Worm (Caenorhabditis elegans) whole organism, early embryonic: ENCODE results near the gene srw-66.

ENCODE experiments used
- B0310.2 ChIP-seq: sonication (generic microtip); optimal IDR thresholded peaks from 2 replicates; lab custom pipeline; 2016; ENCODE audit warnings: mild to moderate bottlenecking, missing genetic modification characterization, missing compliant biosample characterization
- F13C5.2 ChIP-seq: sonication (generic microtip); optimal IDR thresholded peaks from 2 replicates; lab custom pipeline; 2017; ENCODE audit warnings: mild to moderate bottlenecking, missing genetic modification characterization, inconsistent platforms, missing compliant biosample characterization
- aly-1 ChIP-seq: sonication (generic microtip); optimal IDR thresholded peaks from 2 replicates; lab custom pipeline; 2016; ENCODE audit warnings: missing genetic modification characterization, missing compliant biosample characterization
- ama-1 ChIP-seq: fragments of 150-350 bp; optimal IDR thresholded peaks from 2 replicates; lab custom pipeline; 2014
- ceh-13 ChIP-seq: fragments of 200-800 bp; sonication (Bioruptor generic); optimal IDR thresholded peaks from 2 replicates; lab custom pipeline; 2018; ENCODE audit warnings: mild to moderate bottlenecking, missing genetic modification characterization, missing compliant biosample characterization
- ceh-36 ChIP-seq: sonication (generic microtip); optimal IDR thresholded peaks from 2 replicates; lab custom pipeline; 2016; ENCODE audit warnings: missing genetic modification characterization, inconsistent platforms, missing compliant biosample characterization
- flt-1 ChIP-seq: fragments of 200-800 bp; sonication (Bioruptor generic); IDR thresholded peaks from 2 replicates; pipeline ENCODE4 v1.3.6; 2022; ENCODE audit warnings: missing genetic modification characterization, missing compliant biosample characterization
- hmbx-1 ChIP-seq: sonication (generic microtip); optimal IDR thresholded peaks from 2 replicates; lab custom pipeline; 2016; ENCODE audit warnings: mild to moderate bottlenecking, missing genetic modification characterization, missing compliant biosample characterization
- hnd-1 ChIP-seq: sonication (generic microtip); optimal IDR thresholded peaks from 2 replicates; lab custom pipeline; 2016; ENCODE audit warnings: missing genetic modification characterization, missing compliant biosample characterization
- scrt-1 ChIP-seq: fragments of 200-800 bp; sonication (Bioruptor generic); IDR thresholded peaks from 2 replicates; pipeline ENCODE4 v1.3.6; 2022; ENCODE audit warnings: missing genetic modification characterization, missing compliant biosample characterization
- tbx-11 ChIP-seq: fragments of 200-800 bp; sonication (Bioruptor generic); IDR thresholded peaks from 2 replicates; pipeline ENCODE4 v1.3.6; 2022; ENCODE audit warnings: missing genetic modification characterization, missing compliant biosample characterization
- tra-4 ChIP-seq: sonication (generic microtip); optimal IDR thresholded peaks from 2 replicates; lab custom pipeline; 2017; ENCODE audit warnings: missing genetic modification characterization, missing compliant biosample characterization

- no peak for TF ChIP-seq ceh-36 (tag; lab: Kevin White, UChicago)
- TF ChIP-seq flt-1, result no peak; the same call in 1 of the 2 replicates
- no peak for TF ChIP-seq hmbx-1
- TF ChIP-seq aly-1, result peak; percentile 29
- no peak for TF ChIP-seq tbx-11
- no peak for TF ChIP-seq ama-1 (lab: Kevin White, UChicago)
- TF ChIP-seq tra-4 (tag; lab: Kevin White, UChicago), result no peak
- peak; percentile 32 for TF ChIP-seq F13C5.2 (tag; lab: Kevin White, UChicago)
- TF ChIP-seq hnd-1 (tag; lab: Kevin White, UChicago), result no peak
- TF ChIP-seq ceh-13 (GFP tag; lab: Kevin White, UChicago), result no peak
- no peak for TF ChIP-seq scrt-1 (GFP tag; lab: Robert Waterston, UW)
- TF ChIP-seq B0310.2 (tag; lab: Kevin White, UChicago), result no peak
These were observed 29.2 kb downstream of the srw-66 start for ce11 chrII:1242475-1242874.
